Comparison of ENCODE assay signal across 4 worm cellular contexts in genomic region chrIV:2032946-2033411, ce11.
TF ChIP-seq lines count a peak whose summit lies in the region.

TSS of gene cpsf-1 (minus strand) at chrIV:2032996.

TF ChIP-seq in whole organism, L2 larva, 48 proteins besides CTCF, POLR2A, EP300 and RAD21 (continued from another document):
- TF ChIP-seq sem-4 (tag; optimal IDR thresholded peaks at IDR 0.05; lab: Kevin White, UChicago) (peak; percentile 75), egl-27 (tag; optimal IDR thresholded peaks at IDR 0.05; lab: Kevin White, UChicago) (peak; percentile 42), zag-1 (tag; optimal IDR thresholded peaks at IDR 0.05; lab: Kevin White, UChicago) (peak; percentile 9), nhr-237 (tag; optimal IDR thresholded peaks at IDR 0.05; lab: Kevin White, UChicago) (no peak), sma-9 (GFP tag; optimal IDR thresholded peaks at IDR 0.05; lab: Kevin White, UChicago) (no peak), sma-9 (tag; optimal IDR thresholded peaks at IDR 0.05; lab: Kevin White, UChicago) (no peak), unc-55 (GFP tag; optimal IDR thresholded peaks at IDR 0.05; lab: Kevin White, UChicago) (peak; percentile 96), nhr-21 (tag; optimal IDR thresholded peaks at IDR 0.05; lab: Kevin White, UChicago) (peak; percentile 63), skn-1 (tag; optimal IDR thresholded peaks at IDR 0.05; lab: Kevin White, UChicago) (no peak), ztf-1 (GFP tag; conservative IDR thresholded peaks at IDR 0.05; lab: Robert Waterston, UW) (no peak), lin-13 (GFP tag; optimal IDR thresholded peaks at IDR 0.05; lab: Kevin White, UChicago) (peak; percentile 93), mab-5 (tag; optimal IDR thresholded peaks at IDR 0.05; lab: Kevin White, UChicago) (no peak), crh-2 (tag; optimal IDR thresholded peaks at IDR 0.05; lab: Kevin White, UChicago) (peak; percentile 87), elt-3 (tag; optimal IDR thresholded peaks at IDR 0.05; lab: Kevin White, UChicago) (no peak), alr-1 (tag; optimal IDR thresholded peaks at IDR 0.05; lab: Kevin White, UChicago) (no peak), ceh-82 (tag; optimal IDR thresholded peaks at IDR 0.05; lab: Kevin White, UChicago) (no peak), snpc-4 (tag; optimal IDR thresholded peaks at IDR 0.05; lab: Kevin White, UChicago) (no peak), F13H6.1 (tag; optimal IDR thresholded peaks at IDR 0.05; lab: Kevin White, UChicago) (peak; percentile 76), C34F6.9 (tag; optimal IDR thresholded peaks at IDR 0.05; lab: Kevin White, UChicago) (peak; percentile 90), ZK546.5 (tag; optimal IDR thresholded peaks at IDR 0.05; lab: Kevin White, UChicago) (no peak)
TF ChIP-seq in whole organism, L2 larva: peak in this region for 17.

TF ChIP-seq in whole organism, L4 larva, 104 proteins besides CTCF, POLR2A, EP300 and RAD21 (continued from another document):
- no peak for TF ChIP-seq jun-1 (tag; optimal IDR thresholded peaks at IDR 0.05; lab: Kevin White, UChicago)
- no peak for TF ChIP-seq F26F4.8 (GFP tag; conservative IDR thresholded peaks at IDR 0.05; lab: Robert Waterston, UW)
- TF ChIP-seq mxl-3 (GFP tag; optimal IDR thresholded peaks at IDR 0.05; lab: Kevin White, UChicago): no peak
- TF ChIP-seq Y48G9A.11 (GFP tag; IDR thresholded peaks at IDR 0.05; lab: Robert Waterston, UW): 0 out of 2 replicates have a peak, but pooled peaks have one; percentile 37
- peak; percentile 78 for TF ChIP-seq nhr-6 (tag; optimal IDR thresholded peaks at IDR 0.05; lab: Kevin White, UChicago)
- peak; percentile 70 for TF ChIP-seq hmg-1.1 (GFP tag; IDR thresholded peaks at IDR 0.05; lab: Robert Waterston, UW)
- TF ChIP-seq vab-7 (GFP tag; IDR thresholded peaks at IDR 0.05; lab: Robert Waterston, UW): peak; percentile 37; the same call in 1 of the 2 replicates
- peak; percentile 78 for TF ChIP-seq mep-1 (tag; optimal IDR thresholded peaks at IDR 0.05; lab: Kevin White, UChicago)
- TF ChIP-seq ceh-62 (tag; optimal IDR thresholded peaks at IDR 0.05; lab: Kevin White, UChicago): no peak
- TF ChIP-seq hlh-30 (tag; optimal IDR thresholded peaks at IDR 0.05; lab: Kevin White, UChicago; ENCODE audit: insufficient read depth): peak; percentile 68
- TF ChIP-seq unc-62 (GFP tag; optimal IDR thresholded peaks at IDR 0.05 in 1 of 2; lab: Kevin White, UChicago): peak in 1 of 2 experiments; percentile 66
- no peak for TF ChIP-seq unc-62 (tag; optimal IDR thresholded peaks at IDR 0.05; lab: Kevin White, UChicago)
- TF ChIP-seq php-3 (GFP tag; IDR thresholded peaks at IDR 0.05; lab: Robert Waterston, UW): no peak
- no peak for TF ChIP-seq zfp-3 (GFP tag; conservative IDR thresholded peaks at IDR 0.05; lab: Robert Waterston, UW)
- peak; percentile 64 for TF ChIP-seq ZK337.2 (GFP tag; IDR thresholded peaks at IDR 0.05; lab: Robert Waterston, UW)
- TF ChIP-seq mes-2 (tag; optimal IDR thresholded peaks at IDR 0.05; lab: Kevin White, UChicago; ENCODE audit: poor library complexity, severe bottlenecking): peak; percentile 98
- TF ChIP-seq gei-8 (GFP tag; optimal IDR thresholded peaks at IDR 0.05; lab: Kevin White, UChicago): no peak
- TF ChIP-seq ceh-20 (GFP tag; IDR thresholded peaks at IDR 0.05; lab: Robert Waterston, UW): 0 out of 2 replicates have a peak, but pooled peaks have one; percentile 11
- TF ChIP-seq ces-1 (GFP tag; optimal IDR thresholded peaks at IDR 0.05; lab: Kevin White, UChicago): no peak
- peak; percentile 91 for TF ChIP-seq nhr-77 (tag; optimal IDR thresholded peaks at IDR 0.05; lab: Kevin White, UChicago)
- no peak for TF ChIP-seq nhr-25 (tag; optimal IDR thresholded peaks at IDR 0.05; lab: Kevin White, UChicago; ENCODE audit: borderline replicate concordance, insufficient read depth)
- TF ChIP-seq egl-43 (GFP tag; IDR thresholded peaks at IDR 0.05; lab: Robert Waterston, UW): no peak
- peak; percentile 86 for TF ChIP-seq nhr-28 (tag; optimal IDR thresholded peaks at IDR 0.05; lab: Kevin White, UChicago)
- TF ChIP-seq dmd-8 (GFP tag; IDR thresholded peaks at IDR 0.05; lab: Robert Waterston, UW): 0 out of 2 replicates have a peak, but pooled peaks have one; percentile 12
- TF ChIP-seq tra-1 (GFP tag; IDR thresholded peaks at IDR 0.05; lab: Robert Waterston, UW): no peak
- peak; percentile 41 for TF ChIP-seq fkh-10 (GFP tag; optimal IDR thresholded peaks at IDR 0.05; lab: Kevin White, UChicago)
- no peak for TF ChIP-seq arid-1 (GFP tag; conservative IDR thresholded peaks at IDR 0.05; lab: Robert Waterston, UW)
- TF ChIP-seq duxl-1 (tag; optimal IDR thresholded peaks at IDR 0.05; lab: Kevin White, UChicago; ENCODE audit: poor library complexity): peak; percentile 22
- TF ChIP-seq aha-1 (tag; lab: Kevin White, UChicago): peak; percentile 90
- TF ChIP-seq mxl-2 (GFP tag; conservative IDR thresholded peaks at IDR 0.05; lab: Robert Waterston, UW): no peak

TF ChIP-seq in whole organism, late embryonic, 69 proteins besides CTCF, POLR2A, EP300 and RAD21 (continued from another document):
- peak; percentile 34 for TF ChIP-seq gmeb-2 (tag; optimal IDR thresholded peaks at IDR 0.05; lab: Kevin White, UChicago)
- peak; percentile 51 for TF ChIP-seq hlh-6 (tag; optimal IDR thresholded peaks at IDR 0.05; lab: Kevin White, UChicago)
- peak; percentile 54 for TF ChIP-seq dve-1 (tag; optimal IDR thresholded peaks at IDR 0.05; lab: Kevin White, UChicago)
- peak; percentile 7 for TF ChIP-seq syd-9 (tag; optimal IDR thresholded peaks at IDR 0.05; lab: Kevin White, UChicago)
- peak; percentile 75 for TF ChIP-seq nfya-1 (tag; optimal IDR thresholded peaks at IDR 0.05; lab: Kevin White, UChicago)
- TF ChIP-seq tbx-7 (tag; optimal IDR thresholded peaks at IDR 0.05; lab: Kevin White, UChicago): peak; percentile 80
- peak; percentile 73 for TF ChIP-seq elt-2 (tag; optimal IDR thresholded peaks at IDR 0.05; lab: Kevin White, UChicago)
- peak; percentile 76 for TF ChIP-seq hlh-8 (tag; optimal IDR thresholded peaks at IDR 0.05; lab: Kevin White, UChicago)
- TF ChIP-seq K09A11.1 (tag; optimal IDR thresholded peaks at IDR 0.05; lab: Kevin White, UChicago; ENCODE audit: insufficient read depth): no peak
- no peak for TF ChIP-seq ref-2 (tag; optimal IDR thresholded peaks at IDR 0.05; lab: Kevin White, UChicago)
- TF ChIP-seq lin-11 (tag; optimal IDR thresholded peaks at IDR 0.05; lab: Kevin White, UChicago): peak; percentile 7
- TF ChIP-seq ceh-9 (tag; optimal IDR thresholded peaks at IDR 0.05; lab: Kevin White, UChicago): no peak
- TF ChIP-seq pat-9 (tag; optimal IDR thresholded peaks at IDR 0.05; lab: Kevin White, UChicago): no peak
- TF ChIP-seq zip-5 (tag; optimal IDR thresholded peaks at IDR 0.05; lab: Kevin White, UChicago): peak; percentile 87
- peak; percentile 83 for TF ChIP-seq rnt-1 (tag; optimal IDR thresholded peaks at IDR 0.05; lab: Kevin White, UChicago)
- peak; percentile 9 for TF ChIP-seq ceh-48 (tag; optimal IDR thresholded peaks at IDR 0.05; lab: Kevin White, UChicago)
- no peak for TF ChIP-seq hlh-13 (GFP tag; optimal IDR thresholded peaks at IDR 0.05; lab: Kevin White, UChicago)
- TF ChIP-seq pha-2 (tag; optimal IDR thresholded peaks at IDR 0.05; lab: Kevin White, UChicago): no peak
- no peak for TF ChIP-seq sdc-2 (tag; optimal IDR thresholded peaks at IDR 0.05; lab: Kevin White, UChicago)
- peak; percentile 87 for TF ChIP-seq ets-4 (tag; optimal IDR thresholded peaks at IDR 0.05; lab: Kevin White, UChicago)
- no peak for TF ChIP-seq nhr-232 (tag; optimal IDR thresholded peaks at IDR 0.05; lab: Kevin White, UChicago)
- no peak for TF ChIP-seq T23F11.4 (GFP tag; optimal IDR thresholded peaks at IDR 0.05; lab: Kevin White, UChicago)
- peak; percentile 63 for TF ChIP-seq unc-86 (tag; optimal IDR thresholded peaks at IDR 0.05; lab: Kevin White, UChicago)
- peak; percentile 97 for TF ChIP-seq ceh-31 (tag; optimal IDR thresholded peaks at IDR 0.05; lab: Kevin White, UChicago)
- TF ChIP-seq pax-1 (tag; optimal IDR thresholded peaks at IDR 0.05; lab: Kevin White, UChicago): no peak
- no peak for TF ChIP-seq hlh-30 (tag; optimal IDR thresholded peaks at IDR 0.05; lab: Kevin White, UChicago; ENCODE audit: insufficient read depth)
- peak; percentile 12 for TF ChIP-seq sox-4 (tag; optimal IDR thresholded peaks at IDR 0.05; lab: Kevin White, UChicago)
- TF ChIP-seq pqm-1 (tag; optimal IDR thresholded peaks at IDR 0.05; lab: Kevin White, UChicago): peak; percentile 47
- peak; percentile 48 for TF ChIP-seq ceh-18 (tag; optimal IDR thresholded peaks at IDR 0.05; lab: Kevin White, UChicago)
- no peak for TF ChIP-seq sox-2 (GFP tag; IDR thresholded peaks at IDR 0.05; lab: Robert Waterston, UW)
- no peak for TF ChIP-seq Y22D7AL.16 (tag; optimal IDR thresholded peaks at IDR 0.05; lab: Kevin White, UChicago)
- TF ChIP-seq npax-4 (tag; optimal IDR thresholded peaks at IDR 0.05; lab: Kevin White, UChicago): no peak
- TF ChIP-seq ttx-3 (tag; optimal IDR thresholded peaks at IDR 0.05; lab: Kevin White, UChicago): peak; percentile 45
- peak; percentile 82 for TF ChIP-seq fax-1 (tag; optimal IDR thresholded peaks at IDR 0.05; lab: Kevin White, UChicago)
- TF ChIP-seq ceh-24 (tag; optimal IDR thresholded peaks at IDR 0.05; lab: Kevin White, UChicago): no peak
- TF ChIP-seq hlh-15 (tag; optimal IDR thresholded peaks at IDR 0.05; lab: Kevin White, UChicago): peak; percentile 5
- no peak for TF ChIP-seq C38D4.7 (GFP tag; optimal IDR thresholded peaks at IDR 0.05; lab: Kevin White, UChicago)
- TF ChIP-seq madf-2 (tag; optimal IDR thresholded peaks at IDR 0.05; lab: Kevin White, UChicago): peak; percentile 62
- no peak for TF ChIP-seq eyg-1 (tag; optimal IDR thresholded peaks at IDR 0.05; lab: Kevin White, UChicago)
- TF ChIP-seq ceh-45 (GFP tag; IDR thresholded peaks at IDR 0.05; lab: Robert Waterston, UW): no peak
- TF ChIP-seq pag-3 (tag; optimal IDR thresholded peaks at IDR 0.05; lab: Kevin White, UChicago; ENCODE audit: borderline replicate concordance): no peak
- TF ChIP-seq tbx-2 (tag; optimal IDR thresholded peaks at IDR 0.05; lab: Kevin White, UChicago): peak; percentile 94
- TF ChIP-seq C08G9.2 (tag; optimal IDR thresholded peaks at IDR 0.05; lab: Kevin White, UChicago): peak; percentile 91
- no peak for TF ChIP-seq mec-3 (tag; optimal IDR thresholded peaks at IDR 0.05; lab: Kevin White, UChicago; ENCODE audit: borderline replicate concordance)

TF ChIP-seq in whole organism, mixed stage, embryonic, 35 proteins besides CTCF, POLR2A, EP300 and RAD21 (continued from another document):
- TF ChIP-seq lin-32 (GFP tag; optimal IDR thresholded peaks at IDR 0.05; lab: Kevin White, UChicago) (peak; percentile 3), lin-13 (tag; optimal IDR thresholded peaks at IDR 0.05; lab: Kevin White, UChicago) (peak; percentile 78)
